Worm (Caenorhabditis elegans) whole organism, young adult: ENCODE measurements around the gene srh-287.

ENCODE experiments used
- C17E4.6 ChIP-seq: fragments of 200-800 bp; sonication (Bioruptor generic); IDR thresholded peaks from 2 replicates; pipeline ENCODE4 v1.3.6; 2022; ENCODE audit warnings: missing genetic modification reagents, missing genetic modification characterization, missing compliant biosample characterization
- cebp-2 ChIP-seq: fragments of 200-800 bp; sonication (Bioruptor generic); IDR thresholded peaks from 2 replicates; pipeline ENCODE4 v1.3.6; 2022; ENCODE audit warnings: missing genetic modification characterization, missing compliant biosample characterization
- ceh-91 ChIP-seq: fragments of 200-800 bp; sonication (Bioruptor generic); IDR thresholded peaks from 2 replicates; pipeline ENCODE4 v1.3.6; 2022; ENCODE audit warnings: missing genetic modification reagents, missing genetic modification characterization, missing compliant biosample characterization
- chd-7 ChIP-seq: sonication (generic microtip); optimal IDR thresholded peaks from 2 replicates; lab custom pipeline; 2016; ENCODE audit warnings: mild to moderate bottlenecking, missing genetic modification characterization, moderate library complexity, missing compliant biosample characterization
- him-1 ChIP-seq: sonication (generic microtip); optimal IDR thresholded peaks from 2 replicates; lab custom pipeline; 2016; ENCODE audit warnings: missing genotype, missing genetic modification reagents, missing genetic modification characterization, missing compliant biosample characterization
- lir-1 ChIP-seq: fragments of 200-800 bp; sonication (Bioruptor generic); conservative IDR thresholded peaks from 2 replicates; pipeline ENCODE4 v1.3.6; 2022; ENCODE audit warnings: missing genetic modification reagents, missing genetic modification characterization, missing compliant biosample characterization
- madf-3 ChIP-seq: fragments of 200-800 bp; sonication (Bioruptor generic); IDR thresholded peaks from 2 replicates; pipeline ENCODE4 v1.3.6; 2022; ENCODE audit warnings: missing genetic modification reagents, missing genetic modification characterization, missing compliant biosample characterization
- sdz-38 ChIP-seq: sonication (generic microtip); optimal IDR thresholded peaks from 2 replicates; lab custom pipeline; 2016; ENCODE audit warnings: missing genotype, missing genetic modification characterization, missing compliant biosample characterization
- snpc-3.4 ChIP-seq: sonication (generic microtip); optimal IDR thresholded peaks from 2 replicates; lab custom pipeline; 2017; ENCODE audit warnings: missing genetic modification characterization, mild to moderate bottlenecking, missing compliant biosample characterization, antibody characterized with exemption, moderate library complexity, missing genotype, missing genetic modification reagents
- snpc-4 ChIP-seq, 5 experiments: fragments of 150-350 bp in 1 of 5; sonication (generic microtip) in 4 of 5; optimal IDR thresholded peaks; 2 replicates each; lab custom pipeline; 2014 to 2018; ENCODE audit warnings: missing genetic modification characterization in 5 of 5, missing biosample characterization in 3 of 5, antibody characterized with exemption in 2 of 5, mild to moderate bottlenecking in 2 of 5, missing compliant biosample characterization in 2 of 5, missing genotype in 2 of 5, moderate library complexity in 2 of 5, missing genetic modification reagents in 1 of 5
- somi-1 ChIP-seq: fragments of 200-800 bp; sonication (Bioruptor generic); optimal IDR thresholded peaks from 2 replicates; lab custom pipeline; 2018; ENCODE audit warnings: mild to moderate bottlenecking, missing genetic modification characterization, missing compliant biosample characterization

ce11 chrV:17780285-17780684 lies 20.4 kb upstream of the srh-287 start:
- no peak for TF ChIP-seq chd-7 (tag; lab: Kevin White, UChicago)
- TF ChIP-seq him-1 (tag; lab: Kevin White, UChicago), result no peak
- no peak for TF ChIP-seq sdz-38 (tag; lab: Kevin White, UChicago)
- no peak for TF ChIP-seq ceh-91 (GFP tag; lab: Robert Waterston, UW)
- no peak for TF ChIP-seq somi-1 (GFP tag; lab: Kevin White, UChicago)
- TF ChIP-seq cebp-2 (GFP tag; lab: Robert Waterston, UW), result no peak
- TF ChIP-seq madf-3 (GFP tag; lab: Robert Waterston, UW), result no peak
- TF ChIP-seq C17E4.6 (GFP tag; lab: Robert Waterston, UW), result no peak
- no peak for TF ChIP-seq snpc-4 (GFP tag; optimal IDR thresholded peaks at IDR 0.05; lab: Kevin White, UChicago)
- peak in 1 of 4 experiments; percentile 10 for TF ChIP-seq snpc-4 (tag; optimal IDR thresholded peaks at IDR 0.05; lab: Kevin White, UChicago)
- no peak for TF ChIP-seq lir-1 (GFP tag; lab: Robert Waterston, UW)
- TF ChIP-seq snpc-3.4, result no peak
